Worm (Caenorhabditis elegans): ENCODE results near the gene ZK795.3.
A peak's percentile ranks its signal among the peaks of the same experiment; 100 is the strongest.

The ZK795.3 gene

ce11 chrIV:12584146-12584545 lies 25.0 kb downstream of the ZK795.3 start (continued):
- no peak for TF ChIP-seq nhr-232 (tag; optimal IDR thresholded peaks at IDR 0.05)
- TF ChIP-seq unc-3 (GFP tag; conservative IDR thresholded peaks at IDR 0.05) = no peak
- no peak for TF ChIP-seq unc-3 (tag; optimal IDR thresholded peaks at IDR 0.05)
- peak; percentile 42 for TF ChIP-seq nfya-1 (tag; optimal IDR thresholded peaks at IDR 0.05)
- TF ChIP-seq K09A11.1 (tag; optimal IDR thresholded peaks at IDR 0.05; ENCODE audit: insufficient read depth) = no peak
- TF ChIP-seq ceh-14 (tag; optimal IDR thresholded peaks at IDR 0.05) = no peak
- peak; percentile 74 for TF ChIP-seq ceh-31 (tag; optimal IDR thresholded peaks at IDR 0.05)
- TF ChIP-seq syd-9 (tag; optimal IDR thresholded peaks at IDR 0.05) = no peak
- TF ChIP-seq mec-3 (tag; optimal IDR thresholded peaks at IDR 0.05; ENCODE audit: borderline replicate concordance) = no peak
- TF ChIP-seq ceh-22 (tag; optimal IDR thresholded peaks at IDR 0.05) = no peak
- no peak for TF ChIP-seq Y22D7AL.16 (tag; optimal IDR thresholded peaks at IDR 0.05)
- TF ChIP-seq fkh-10 (GFP tag; optimal IDR thresholded peaks at IDR 0.05) = no peak
- no peak for TF ChIP-seq pag-3 (tag; optimal IDR thresholded peaks at IDR 0.05; ENCODE audit: borderline replicate concordance)
- no peak for TF ChIP-seq gmeb-2 (tag; optimal IDR thresholded peaks at IDR 0.05)
- TF ChIP-seq pha-4 (tag; optimal IDR thresholded peaks at IDR 0.05) = no peak

- TF ChIP-seq sdc-2 (tag; optimal IDR thresholded peaks at IDR 0.05) (no peak), unc-86 (tag; optimal IDR thresholded peaks at IDR 0.05) (no peak), ets-4 (tag; optimal IDR thresholded peaks at IDR 0.05) (no peak)
Observed at ce11 chrIV:12585966-12586365, 26.8 kb downstream of the ZK795.3 start, which contains the start of gene K08E7.8. TSS of gene K08E7.8 (minus strand) at chrIV:12586066.

ce11 chrIV:12590373-12590772 lies 31.2 kb downstream of the ZK795.3 start, which contains the start of gene cul-6:
TSS of gene cul-6 (minus strand) at chrIV:12590451.
- TF ChIP-seq npax-4 (tag; optimal IDR thresholded peaks at IDR 0.05) (no peak), ceh-45 (GFP tag; IDR thresholded peaks at IDR 0.05) (no peak), sox-4 (tag; optimal IDR thresholded peaks at IDR 0.05) (no peak), ceh-30 (tag; optimal IDR thresholded peaks at IDR 0.05) (no peak), ttx-3 (tag; optimal IDR thresholded peaks at IDR 0.05) (no peak), C38D4.7 (GFP tag; optimal IDR thresholded peaks at IDR 0.05) (no peak), rnt-1 (tag; optimal IDR thresholded peaks at IDR 0.05) (no peak)

- TF ChIP-seq unc-42 (tag; optimal IDR thresholded peaks at IDR 0.05) = peak; percentile 73
- TF ChIP-seq F13H6.1 (tag; optimal IDR thresholded peaks at IDR 0.05) = peak; percentile 83
- TF ChIP-seq nhr-11 (tag; optimal IDR thresholded peaks at IDR 0.05) = no peak
- TF ChIP-seq dve-1 (tag; optimal IDR thresholded peaks at IDR 0.05) = peak; percentile 60
- TF ChIP-seq odd-2 (tag; optimal IDR thresholded peaks at IDR 0.05) = no peak
- peak; percentile 92 for TF ChIP-seq rnt-1 (tag; optimal IDR thresholded peaks at IDR 0.05)
- TF ChIP-seq ceh-24 (tag; optimal IDR thresholded peaks at IDR 0.05) = peak; percentile 49
- TF ChIP-seq ama-1 (optimal IDR thresholded peaks at IDR 0.05) = no peak
- TF ChIP-seq ttx-3 (tag; optimal IDR thresholded peaks at IDR 0.05) = no peak
- TF ChIP-seq lin-11 (tag; optimal IDR thresholded peaks at IDR 0.05) = peak; percentile 59
- peak; percentile 68 for TF ChIP-seq fkh-6 (tag; optimal IDR thresholded peaks at IDR 0.05)
- peak; percentile 82 for TF ChIP-seq sox-4 (tag; optimal IDR thresholded peaks at IDR 0.05)
- no peak for TF ChIP-seq pha-4 (tag; optimal IDR thresholded peaks at IDR 0.05)
- peak; percentile 54 for TF ChIP-seq npax-4 (tag; optimal IDR thresholded peaks at IDR 0.05)
- peak; percentile 31 for TF ChIP-seq tbx-2 (tag; optimal IDR thresholded peaks at IDR 0.05)
- TF ChIP-seq nfya-1 (tag; optimal IDR thresholded peaks at IDR 0.05) = peak; percentile 57
- TF ChIP-seq hlh-6 (tag; optimal IDR thresholded peaks at IDR 0.05) = peak; percentile 64
- no peak for TF ChIP-seq ceh-30 (tag; optimal IDR thresholded peaks at IDR 0.05)
- no peak for TF ChIP-seq lim-6 (tag; optimal IDR thresholded peaks at IDR 0.05)
- peak; percentile 69 for TF ChIP-seq ceh-6 (GFP tag; optimal IDR thresholded peaks at IDR 0.05)
- TF ChIP-seq ceh-9 (tag; optimal IDR thresholded peaks at IDR 0.05) = peak; percentile 59
- TF ChIP-seq pax-1 (tag; optimal IDR thresholded peaks at IDR 0.05) = no peak
- peak; percentile 67; the same call in 1 of the 2 replicates for TF ChIP-seq unc-3 (GFP tag; conservative IDR thresholded peaks at IDR 0.05)
- TF ChIP-seq unc-3 (tag; optimal IDR thresholded peaks at IDR 0.05) = peak; percentile 54
- peak; percentile 4 for TF ChIP-seq nhr-232 (tag; optimal IDR thresholded peaks at IDR 0.05)
- no peak for TF ChIP-seq ahr-1 (tag; optimal IDR thresholded peaks at IDR 0.05)
- peak; percentile 57 for TF ChIP-seq sdc-2 (tag; optimal IDR thresholded peaks at IDR 0.05)
- TF ChIP-seq hlh-15 (tag; optimal IDR thresholded peaks at IDR 0.05) = peak; percentile 25
- TF ChIP-seq ceh-34 (tag; optimal IDR thresholded peaks at IDR 0.05) = peak; percentile 40
- TF ChIP-seq madf-2 (tag; optimal IDR thresholded peaks at IDR 0.05) = peak; percentile 38
- peak; percentile 49 for TF ChIP-seq pag-3 (tag; optimal IDR thresholded peaks at IDR 0.05; ENCODE audit: borderline replicate concordance)
- peak; percentile 54 for TF ChIP-seq ceh-2 (tag; optimal IDR thresholded peaks at IDR 0.05)
- TF ChIP-seq pros-1 (tag; optimal IDR thresholded peaks at IDR 0.05) = no peak
- TF ChIP-seq C38D4.7 (GFP tag; optimal IDR thresholded peaks at IDR 0.05) = peak; percentile 47
- peak; percentile 87 for TF ChIP-seq ceh-18 (tag; optimal IDR thresholded peaks at IDR 0.05)
Observed at ce11 chrIV:12594574-12594973, 35.4 kb downstream of the ZK795.3 start.
